Worm (Caenorhabditis elegans): ENCODE data around the gene cest-7.

The cest-7 gene

DNA sequence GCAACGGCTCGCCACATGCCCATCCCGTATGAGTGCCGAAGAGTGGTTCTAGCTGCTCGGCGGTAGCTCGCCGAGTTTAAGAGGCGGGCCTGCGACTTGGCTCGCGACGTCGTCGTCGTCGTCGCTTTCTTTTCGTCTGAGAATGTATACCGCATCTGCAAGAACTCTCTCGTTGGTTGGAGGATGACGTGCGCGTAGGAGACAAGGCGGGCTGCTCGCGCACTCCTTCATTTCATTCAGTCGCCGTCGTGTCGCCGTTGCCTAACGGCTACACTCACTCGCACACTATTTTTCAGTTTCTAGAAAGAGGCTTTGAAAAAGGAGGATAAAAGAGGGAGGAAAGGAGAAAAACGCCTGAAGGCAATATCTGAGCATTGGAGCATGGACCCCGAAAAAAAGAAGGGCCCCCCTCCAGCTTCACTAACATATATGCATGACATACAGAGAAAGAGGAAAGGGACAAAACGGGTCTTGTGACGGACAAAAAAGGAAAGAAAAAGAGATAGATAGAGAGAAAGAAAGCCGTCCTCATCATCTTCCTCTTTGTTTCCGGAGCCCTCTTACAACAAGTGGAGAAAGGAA, 24.2 kb upstream of the cest-7 start (continued):
- no peak for TF ChIP-seq let-526 (GFP tag; IDR thresholded peaks at IDR 0.05)
- no peak for TF ChIP-seq madf-6 (GFP tag; IDR thresholded peaks at IDR 0.05)
- TF ChIP-seq Y53G8AR.9 (GFP tag; conservative IDR thresholded peaks at IDR 0.05), result no peak
- TF ChIP-seq bed-1 (GFP tag; IDR thresholded peaks at IDR 0.05), result no peak
- TF ChIP-seq ceh-27 (GFP tag; optimal IDR thresholded peaks at IDR 0.05), result no peak
- no peak for TF ChIP-seq egl-44 (GFP tag; IDR thresholded peaks at IDR 0.05)
- peak; percentile 75 for TF ChIP-seq K12H6.12 (tag; optimal IDR thresholded peaks at IDR 0.05)
- no peak for TF ChIP-seq nhr-27 (tag; optimal IDR thresholded peaks at IDR 0.05)
- TF ChIP-seq B0336.3 (GFP tag; IDR thresholded peaks at IDR 0.05), result no peak
- TF ChIP-seq sea-2 (GFP tag; IDR thresholded peaks at IDR 0.05), result no peak
- no peak for TF ChIP-seq hlh-12 (tag; optimal IDR thresholded peaks at IDR 0.05)
- no peak for TF ChIP-seq rcor-1 (GFP tag; IDR thresholded peaks at IDR 0.05)
- no peak for TF ChIP-seq T07F8.4 (tag; optimal IDR thresholded peaks at IDR 0.05)
- TF ChIP-seq hrde-1 (tag; optimal IDR thresholded peaks at IDR 0.05; ENCODE audit: borderline replicate concordance), result no peak
- TF ChIP-seq ztf-18 (tag; optimal IDR thresholded peaks at IDR 0.05), result no peak
- TF ChIP-seq ekl-4 (GFP tag; IDR thresholded peaks at IDR 0.05), result no peak
- TF ChIP-seq ceh-91 (GFP tag; IDR thresholded peaks at IDR 0.05), result no peak
- no peak for TF ChIP-seq die-1 (tag; optimal IDR thresholded peaks at IDR 0.05)
- TF ChIP-seq lin-35 (GFP tag; optimal IDR thresholded peaks at IDR 0.05), result peak in 1 of 3 experiments; percentile 40
- no peak for TF ChIP-seq aptf-3 (GFP tag; IDR thresholded peaks at IDR 0.05)
- TF ChIP-seq F10E7.11 (tag; optimal IDR thresholded peaks at IDR 0.05), result no peak
- no peak for TF ChIP-seq ama-1 (optimal IDR thresholded peaks at IDR 0.05)
- TF ChIP-seq ama-1 (GFP tag; optimal IDR thresholded peaks at IDR 0.05), result no peak
- peak; percentile 84 for TF ChIP-seq madf-10 (tag; optimal IDR thresholded peaks at IDR 0.05)
- TF ChIP-seq nhr-80 (tag; optimal IDR thresholded peaks at IDR 0.05), result no peak
- TF ChIP-seq lsy-27 (tag; optimal IDR thresholded peaks at IDR 0.05; ENCODE audit: borderline replicate concordance, insufficient read depth), result no peak
- no peak for TF ChIP-seq snpc-1.1 (tag; optimal IDR thresholded peaks at IDR 0.05; ENCODE audit: insufficient read depth)
- no peak for TF ChIP-seq lsl-1 (GFP tag; optimal IDR thresholded peaks at IDR 0.05)
- no peak; the same call in 1 of the 2 replicates for TF ChIP-seq zfh-2 (GFP tag; conservative IDR thresholded peaks at IDR 0.05)
- peak; percentile 25 for TF ChIP-seq atf-7 (tag; optimal IDR thresholded peaks at IDR 0.05)
- no peak for TF ChIP-seq nfya-1 (tag; optimal IDR thresholded peaks at IDR 0.05; ENCODE audit: borderline replicate concordance, insufficient read depth)
- TF ChIP-seq ZK185.1 (tag; optimal IDR thresholded peaks at IDR 0.05; ENCODE audit: poor library complexity, severe bottlenecking), result no peak
- no peak for TF ChIP-seq ztf-25 (GFP tag; IDR thresholded peaks at IDR 0.05)
- no peak for TF ChIP-seq ztf-28 (GFP tag; IDR thresholded peaks at IDR 0.05)
- no peak for TF ChIP-seq akir-1 (GFP tag; optimal IDR thresholded peaks at IDR 0.05)
- TF ChIP-seq F57A8.1 (GFP tag; optimal IDR thresholded peaks at IDR 0.05), result no peak
- no peak for TF ChIP-seq snpc-4 (GFP tag; optimal IDR thresholded peaks at IDR 0.05)
- TF ChIP-seq snpc-4 (tag; optimal IDR thresholded peaks at IDR 0.05), result peak in 1 of 4 experiments; percentile 22
- TF ChIP-seq somi-1 (GFP tag; optimal IDR thresholded peaks at IDR 0.05), result peak; percentile 54
- no peak for TF ChIP-seq K11D2.4 (GFP tag; IDR thresholded peaks at IDR 0.05)
- TF ChIP-seq dox-1 (GFP tag; IDR thresholded peaks at IDR 0.05), result no peak
- no peak for TF ChIP-seq ztf-22 (GFP tag; optimal IDR thresholded peaks at IDR 0.05)
- no peak for TF ChIP-seq attf-3 (GFP tag; conservative IDR thresholded peaks at IDR 0.05)
- TF ChIP-seq cebp-1 (GFP tag; IDR thresholded peaks at IDR 0.05), result no peak
- TF ChIP-seq cebp-1 (tag; optimal IDR thresholded peaks at IDR 0.05), result peak; percentile 59
- TF ChIP-seq B0019.2 (GFP tag; conservative IDR thresholded peaks at IDR 0.05), result no peak
- no peak for TF ChIP-seq him-1 (tag; optimal IDR thresholded peaks at IDR 0.05)
- no peak for TF ChIP-seq F57C9.4 (tag; optimal IDR thresholded peaks at IDR 0.05)
- no peak for TF ChIP-seq pha-4 (tag; optimal IDR thresholded peaks at IDR 0.05)

All from whole organism, young adult.